Worm (Caenorhabditis elegans) whole organism, late embryonic: ENCODE data around the gene dpy-10.

Source experiments
- C38D4.7 ChIP-seq: fragments of 200-800 bp; sonication (Bioruptor generic); optimal IDR thresholded peaks from 2 replicates; lab custom pipeline; 2018; ENCODE audit warnings: mild to moderate bottlenecking, missing genetic modification characterization, moderate library complexity, missing compliant biosample characterization
- F13H6.1 ChIP-seq: sonication (generic microtip); optimal IDR thresholded peaks from 2 replicates; lab custom pipeline; 2016; ENCODE audit warnings: missing genetic modification characterization, missing compliant biosample characterization
- K02D7.2 ChIP-seq: sonication (generic microtip); optimal IDR thresholded peaks from 2 replicates; lab custom pipeline; 2017; ENCODE audit warnings: mild to moderate bottlenecking, missing genetic modification characterization, missing compliant biosample characterization
- K09A11.1 ChIP-seq: sonication (generic microtip); optimal IDR thresholded peaks from 2 replicates; lab custom pipeline; 2017; ENCODE audit warnings: antibody characterized with exemption, mild to moderate bottlenecking, missing genetic modification characterization, missing compliant biosample characterization; ENCODE audit not compliant: insufficient read depth
- T23F11.4 ChIP-seq: fragments of 200-800 bp; sonication (Bioruptor generic); optimal IDR thresholded peaks from 2 replicates; lab custom pipeline; 2018; ENCODE audit warnings: mild to moderate bottlenecking, missing genetic modification characterization, missing compliant biosample characterization
- Y22D7AL.16 ChIP-seq: sonication (generic microtip); optimal IDR thresholded peaks from 2 replicates; lab custom pipeline; 2016; ENCODE audit warnings: missing genetic modification characterization, missing compliant biosample characterization
- ahr-1 ChIP-seq: sonication (generic microtip); optimal IDR thresholded peaks from 2 replicates; lab custom pipeline; 2016; ENCODE audit warnings: missing genetic modification characterization, missing compliant biosample characterization
- ama-1 ChIP-seq: fragments of 150-350 bp; optimal IDR thresholded peaks from 2 replicates; lab custom pipeline; 2014
- ceh-18 ChIP-seq: sonication (generic microtip); optimal IDR thresholded peaks from 2 replicates; lab custom pipeline; 2016; ENCODE audit warnings: missing genetic modification characterization, missing compliant biosample characterization
- ceh-19 ChIP-seq: fragments of 200-800 bp; sonication (Bioruptor generic); optimal IDR thresholded peaks from 2 replicates; lab custom pipeline; 2018; ENCODE audit warnings: mild to moderate bottlenecking, missing genetic modification characterization, missing compliant biosample characterization
- ceh-22 ChIP-seq: sonication (generic microtip); optimal IDR thresholded peaks from 2 replicates; lab custom pipeline; 2017; ENCODE audit warnings: missing biosample characterization, missing genetic modification characterization
- ceh-30 ChIP-seq: fragments of 150-350 bp; optimal IDR thresholded peaks from 2 replicates; lab custom pipeline; 2014; ENCODE audit warnings: missing biosample characterization, missing genetic modification characterization
- ceh-31 ChIP-seq: sonication (generic microtip); optimal IDR thresholded peaks from 2 replicates; lab custom pipeline; 2016; ENCODE audit warnings: missing genetic modification characterization, missing compliant biosample characterization
- ceh-34 ChIP-seq: sonication (generic microtip); optimal IDR thresholded peaks from 2 replicates; lab custom pipeline; 2016; ENCODE audit warnings: mild to moderate bottlenecking, missing genetic modification characterization, missing compliant biosample characterization
- ceh-45 ChIP-seq: fragments of 200-800 bp; sonication (Bioruptor generic); IDR thresholded peaks from 2 replicates; pipeline ENCODE4 v1.3.6; 2022; ENCODE audit warnings: missing genetic modification reagents, missing genetic modification characterization, missing compliant biosample characterization
- ceh-48 ChIP-seq: sonication (generic microtip); optimal IDR thresholded peaks from 2 replicates; lab custom pipeline; 2016; ENCODE audit warnings: missing genetic modification characterization, inconsistent platforms, missing compliant biosample characterization
- ceh-6 ChIP-seq: fragments of 200-800 bp; sonication (Bioruptor generic); optimal IDR thresholded peaks from 2 replicates; lab custom pipeline; 2018; ENCODE audit warnings: mild to moderate bottlenecking, missing genetic modification characterization, missing compliant biosample characterization
- ceh-9 ChIP-seq: sonication (generic microtip); optimal IDR thresholded peaks from 2 replicates; lab custom pipeline; 2016; ENCODE audit warnings: mild to moderate bottlenecking, missing genetic modification characterization, inconsistent platforms, missing compliant biosample characterization
- dmd-4 ChIP-seq: sonication (generic microtip); optimal IDR thresholded peaks from 2 replicates; lab custom pipeline; 2016; ENCODE audit warnings: borderline replicate concordance, missing genetic modification characterization, missing compliant biosample characterization
- elt-2 ChIP-seq: sonication (generic microtip); optimal IDR thresholded peaks from 2 replicates; lab custom pipeline; 2016; ENCODE audit warnings: missing genetic modification reagents, missing genetic modification characterization, missing compliant biosample characterization
- ets-4 ChIP-seq: sonication (generic microtip); optimal IDR thresholded peaks from 2 replicates; lab custom pipeline; 2016; ENCODE audit warnings: missing genetic modification characterization, missing compliant biosample characterization
- eyg-1 ChIP-seq: sonication (generic microtip); optimal IDR thresholded peaks from 2 replicates; lab custom pipeline; 2016; ENCODE audit warnings: missing genotype, missing genetic modification characterization, missing compliant biosample characterization
- fkh-10 ChIP-seq: fragments of 150-350 bp; optimal IDR thresholded peaks from 2 replicates; lab custom pipeline; 2014; ENCODE audit warnings: missing biosample characterization, missing genetic modification reagents, missing genetic modification characterization
- gmeb-2 ChIP-seq: sonication (generic microtip); optimal IDR thresholded peaks from 2 replicates; lab custom pipeline; 2016; ENCODE audit warnings: missing genetic modification characterization, inconsistent platforms, missing compliant biosample characterization
- hlh-13 ChIP-seq: fragments of 200-800 bp; sonication (Bioruptor generic); optimal IDR thresholded peaks from 2 replicates; lab custom pipeline; 2018; ENCODE audit warnings: mild to moderate bottlenecking, missing genetic modification characterization, missing compliant biosample characterization
- hlh-15 ChIP-seq: sonication (generic microtip); optimal IDR thresholded peaks from 2 replicates; lab custom pipeline; 2016; ENCODE audit warnings: missing genetic modification characterization, missing compliant biosample characterization
- hlh-8 ChIP-seq: sonication (generic microtip); optimal IDR thresholded peaks from 2 replicates; lab custom pipeline; 2016; ENCODE audit warnings: missing genotype, missing genetic modification characterization, missing compliant biosample characterization
- lim-6 ChIP-seq: sonication (generic microtip); optimal IDR thresholded peaks from 2 replicates; lab custom pipeline; 2016; ENCODE audit warnings: missing genetic modification characterization, missing compliant biosample characterization
- madf-2 ChIP-seq: sonication (generic microtip); optimal IDR thresholded peaks from 2 replicates; lab custom pipeline; 2017; ENCODE audit warnings: missing genetic modification characterization, missing compliant biosample characterization
- nfya-1 ChIP-seq: sonication (generic microtip); optimal IDR thresholded peaks from 2 replicates; lab custom pipeline; 2017; ENCODE audit warnings: missing genetic modification characterization, mild to moderate bottlenecking, missing compliant biosample characterization, antibody characterized with exemption, moderate library complexity
- nhr-232 ChIP-seq: sonication (generic microtip); optimal IDR thresholded peaks from 2 replicates; lab custom pipeline; 2016; ENCODE audit warnings: missing genetic modification characterization, missing compliant biosample characterization
- pat-9 ChIP-seq: fragments of 200-800 bp; sonication (Bioruptor generic); optimal IDR thresholded peaks from 2 replicates; lab custom pipeline; 2018; ENCODE audit warnings: mild to moderate bottlenecking, missing genetic modification characterization, moderate library complexity, missing compliant biosample characterization
- pha-2 ChIP-seq: sonication (generic microtip); optimal IDR thresholded peaks from 2 replicates; lab custom pipeline; 2017; ENCODE audit warnings: mild to moderate bottlenecking, missing genetic modification characterization, missing compliant biosample characterization
- pha-4 ChIP-seq: fragments of 150-350 bp; optimal IDR thresholded peaks from 2 replicates; lab custom pipeline; 2018; ENCODE audit warnings: missing biosample characterization, missing genetic modification reagents, missing genetic modification characterization
- ref-2 ChIP-seq: sonication (generic microtip); optimal IDR thresholded peaks from 2 replicates; lab custom pipeline; 2016; ENCODE audit warnings: missing genetic modification characterization, missing compliant biosample characterization
- rnt-1 ChIP-seq: sonication (generic microtip); optimal IDR thresholded peaks from 2 replicates; lab custom pipeline; 2016; ENCODE audit warnings: missing genetic modification characterization, missing compliant biosample characterization
- sox-2 ChIP-seq: fragments of 200-800 bp; sonication (Bioruptor generic); IDR thresholded peaks from 2 replicates; pipeline ENCODE4 v1.3.6; 2022; ENCODE audit warnings: missing genetic modification reagents, missing genetic modification characterization, missing compliant biosample characterization
- sox-4 ChIP-seq: sonication (generic microtip); optimal IDR thresholded peaks from 2 replicates; lab custom pipeline; 2017; ENCODE audit warnings: mild to moderate bottlenecking, missing genetic modification characterization, inconsistent platforms, missing compliant biosample characterization
- syd-9 ChIP-seq: sonication (generic microtip); optimal IDR thresholded peaks from 2 replicates; lab custom pipeline; 2016; ENCODE audit warnings: mild to moderate bottlenecking, missing genetic modification characterization, moderate library complexity, missing compliant biosample characterization
- tbx-2 ChIP-seq: sonication (generic microtip); optimal IDR thresholded peaks from 2 replicates; lab custom pipeline; 2016; ENCODE audit warnings: missing genetic modification characterization, missing compliant biosample characterization
- tbx-7 ChIP-seq: sonication (generic microtip); optimal IDR thresholded peaks from 2 replicates; lab custom pipeline; 2016; ENCODE audit warnings: missing genotype, missing genetic modification characterization, missing compliant biosample characterization
- ttx-3 ChIP-seq: sonication (generic microtip); optimal IDR thresholded peaks from 2 replicates; lab custom pipeline; 2016; ENCODE audit warnings: missing genetic modification reagents, missing genetic modification characterization, missing compliant biosample characterization
- unc-42 ChIP-seq: sonication (generic microtip); optimal IDR thresholded peaks from 2 replicates; lab custom pipeline; 2016; ENCODE audit warnings: missing genotype, missing genetic modification characterization, missing compliant biosample characterization
- unc-55 ChIP-seq: sonication (generic microtip); optimal IDR thresholded peaks from 2 replicates; lab custom pipeline; 2017; ENCODE audit warnings: missing biosample characterization, missing genetic modification reagents, missing genetic modification characterization
- unc-86 ChIP-seq: sonication (generic microtip); optimal IDR thresholded peaks from 2 replicates; lab custom pipeline; 2016; ENCODE audit warnings: missing genetic modification characterization, missing compliant biosample characterization

Gene dpy-10

ce11 chrII:6741428-6741827, 29.4 kb upstream of the dpy-10 start, which contains the start of gene exos-8 (continued):
- TF ChIP-seq ceh-31 (tag; lab: Kevin White, UChicago) (peak; percentile 97), ceh-6 (GFP tag; lab: Kevin White, UChicago) (no peak), F13H6.1 (tag; lab: Kevin White, UChicago) (peak; percentile 77), ceh-18 (tag; lab: Kevin White, UChicago) (peak; percentile 59), pat-9 (tag; lab: Kevin White, UChicago) (no peak), lim-6 (tag; lab: Kevin White, UChicago) (peak; percentile 74), ceh-22 (no peak), pha-4 (tag; lab: Kevin White, UChicago) (no peak), ceh-45 (GFP tag; lab: Robert Waterston, UW) (no peak), ets-4 (tag; lab: Kevin White, UChicago) (peak; percentile 76), syd-9 (peak; percentile 49), ama-1 (lab: Kevin White, UChicago) (no peak), ceh-9 (tag; lab: Kevin White, UChicago) (no peak), ceh-48 (tag; lab: Kevin White, UChicago) (no peak)

ce11 chrII:6736604-6737003, 24.6 kb upstream of the dpy-10 start, which contains the start of gene T14B4.1:
TSS of gene T14B4.1 (plus strand) at chrII:6736904.
- TF ChIP-seq tbx-2 (tag; lab: Kevin White, UChicago) (no peak), dmd-4 (tag; lab: Kevin White, UChicago) (no peak), madf-2 (no peak), fkh-10 (no peak), ttx-3 (no peak), ref-2 (tag; lab: Kevin White, UChicago) (no peak), hlh-15 (tag; lab: Kevin White, UChicago) (no peak)

- TF ChIP-seq ceh-34 (tag; lab: Kevin White, UChicago) (no peak), hlh-13 (GFP tag; lab: Kevin White, UChicago) (no peak), sox-2 (no peak), ceh-48 (tag; lab: Kevin White, UChicago) (no peak), pha-2 (tag; lab: Kevin White, UChicago) (no peak)
- TF ChIP-seq, all 69 proteins: peak for 0
These were observed 24.0 kb upstream of the dpy-10 start, which contains the start of gene mrps-18.C for ce11 chrII:6736066-6736465. TSS of gene mrps-18.C (plus strand) at chrII:6736203.

- TF ChIP-seq eyg-1 (no peak), T23F11.4 (no peak), hlh-8 (tag; lab: Kevin White, UChicago) (peak; percentile 75), rnt-1 (tag; lab: Kevin White, UChicago) (peak; percentile 49), C38D4.7 (GFP tag; lab: Kevin White, UChicago) (no peak), sox-4 (tag; lab: Kevin White, UChicago) (no peak), pha-2 (tag; lab: Kevin White, UChicago) (no peak), ceh-9 (tag; lab: Kevin White, UChicago) (no peak), nfya-1 (no peak), ceh-34 (tag; lab: Kevin White, UChicago) (peak; percentile 58), ahr-1 (tag; lab: Kevin White, UChicago) (peak; percentile 50), Y22D7AL.16 (tag; lab: Kevin White, UChicago) (no peak), unc-42 (peak; percentile 44), ceh-6 (GFP tag; lab: Kevin White, UChicago) (no peak), ama-1 (lab: Kevin White, UChicago) (no peak), ceh-45 (GFP tag; lab: Robert Waterston, UW) (no peak), elt-2 (tag; lab: Kevin White, UChicago) (peak; percentile 71), lim-6 (tag; lab: Kevin White, UChicago) (peak; percentile 48), ceh-19 (GFP tag; lab: Kevin White, UChicago) (no peak), sox-2 (no peak), K02D7.2 (tag; lab: Kevin White, UChicago) (no peak), madf-2 (no peak), gmeb-2 (no peak), ceh-30 (tag; lab: Kevin White, UChicago) (no peak), K09A11.1 (tag; lab: Kevin White, UChicago) (no peak), ets-4 (tag; lab: Kevin White, UChicago) (peak; percentile 76), unc-86 (tag; lab: Kevin White, UChicago) (peak; percentile 15), hlh-15 (tag; lab: Kevin White, UChicago) (no peak), nhr-232 (no peak), tbx-7 (tag; lab: Kevin White, UChicago) (peak; percentile 74), unc-55 (GFP tag; lab: Kevin White, UChicago) (no peak), pat-9 (tag; lab: Kevin White, UChicago) (no peak), ceh-22 (no peak), fkh-10 (no peak)
These were observed 22.6 kb upstream of the dpy-10 start, which contains the start of gene T14B4.3 for ce11 chrII:6734674-6735073. TSS of gene T14B4.3 (plus strand) at chrII:6734937.
